Worm (Caenorhabditis elegans) whole organism, early embryonic: ENCODE measurements around the gene W01D2.1.
A peak's percentile ranks its signal among the peaks of the same experiment; 100 is the strongest.

Source experiments
- B0310.2 ChIP-seq: sonication (generic microtip); optimal IDR thresholded peaks from 2 replicates; lab custom pipeline; 2016; ENCODE audit warnings: mild to moderate bottlenecking, missing genetic modification characterization, missing compliant biosample characterization
- F13C5.2 ChIP-seq: sonication (generic microtip); optimal IDR thresholded peaks from 2 replicates; lab custom pipeline; 2017; ENCODE audit warnings: mild to moderate bottlenecking, missing genetic modification characterization, inconsistent platforms, missing compliant biosample characterization
- aly-1 ChIP-seq: sonication (generic microtip); optimal IDR thresholded peaks from 2 replicates; lab custom pipeline; 2016; ENCODE audit warnings: missing genetic modification characterization, missing compliant biosample characterization
- ama-1 ChIP-seq: fragments of 150-350 bp; optimal IDR thresholded peaks from 2 replicates; lab custom pipeline; 2014
- ceh-13 ChIP-seq: fragments of 200-800 bp; sonication (Bioruptor generic); optimal IDR thresholded peaks from 2 replicates; lab custom pipeline; 2018; ENCODE audit warnings: mild to moderate bottlenecking, missing genetic modification characterization, missing compliant biosample characterization
- ceh-36 ChIP-seq: sonication (generic microtip); optimal IDR thresholded peaks from 2 replicates; lab custom pipeline; 2016; ENCODE audit warnings: missing genetic modification characterization, inconsistent platforms, missing compliant biosample characterization
- ets-7 ChIP-seq: sonication (generic microtip); optimal IDR thresholded peaks from 2 replicates; lab custom pipeline; 2016; ENCODE audit warnings: missing genotype, missing genetic modification characterization, missing compliant biosample characterization
- flt-1 ChIP-seq: fragments of 200-800 bp; sonication (Bioruptor generic); IDR thresholded peaks from 2 replicates; pipeline ENCODE4 v1.3.6; 2022; ENCODE audit warnings: missing genetic modification characterization, missing compliant biosample characterization
- hmbx-1 ChIP-seq: sonication (generic microtip); optimal IDR thresholded peaks from 2 replicates; lab custom pipeline; 2016; ENCODE audit warnings: mild to moderate bottlenecking, missing genetic modification characterization, missing compliant biosample characterization
- hmg-4 ChIP-seq: fragments of 200-800 bp; sonication (Bioruptor generic); optimal IDR thresholded peaks from 2 replicates; lab custom pipeline; 2018; ENCODE audit warnings: mild to moderate bottlenecking, missing genetic modification characterization, missing compliant biosample characterization
- hnd-1 ChIP-seq: sonication (generic microtip); optimal IDR thresholded peaks from 2 replicates; lab custom pipeline; 2016; ENCODE audit warnings: missing genetic modification characterization, missing compliant biosample characterization
- pes-1 ChIP-seq: fragments of 200-800 bp; sonication (Bioruptor generic); IDR thresholded peaks from 2 replicates; pipeline ENCODE4 v1.3.6; 2022; ENCODE audit warnings: missing genetic modification reagents, missing genetic modification characterization, missing compliant biosample characterization
- scrt-1 ChIP-seq: fragments of 200-800 bp; sonication (Bioruptor generic); IDR thresholded peaks from 2 replicates; pipeline ENCODE4 v1.3.6; 2022; ENCODE audit warnings: missing genetic modification characterization, missing compliant biosample characterization
- sea-1 ChIP-seq: fragments of 200-800 bp; sonication (Bioruptor generic); conservative IDR thresholded peaks from 2 replicates; pipeline ENCODE4 v1.3.6; 2022; ENCODE audit warnings: missing genetic modification characterization, missing compliant biosample characterization
- tbx-11 ChIP-seq: fragments of 200-800 bp; sonication (Bioruptor generic); IDR thresholded peaks from 2 replicates; pipeline ENCODE4 v1.3.6; 2022; ENCODE audit warnings: missing genetic modification characterization, missing compliant biosample characterization
- tbx-37 ChIP-seq: fragments of 200-800 bp; sonication (Bioruptor generic); conservative IDR thresholded peaks from 2 replicates; pipeline ENCODE4 v1.3.6; 2022; ENCODE audit warnings: missing genetic modification reagents, missing genetic modification characterization, missing compliant biosample characterization
- tra-4 ChIP-seq: sonication (generic microtip); optimal IDR thresholded peaks from 2 replicates; lab custom pipeline; 2017; ENCODE audit warnings: missing genetic modification characterization, missing compliant biosample characterization

Gene W01D2.1

ce11 chrII:14814894-14815568, at the start of gene W01D2.1:
Gene W01D2.1, plus strand, starts transcription at chrII:14815518.
- TF ChIP-seq ets-7 (tag; lab: Kevin White, UChicago) (no peak), B0310.2 (tag; lab: Kevin White, UChicago) (no peak), ama-1 (no peak), tbx-11 (GFP tag; lab: Robert Waterston, UW) (no peak), sea-1 (GFP tag; lab: Robert Waterston, UW) (no peak), hmbx-1 (no peak), flt-1 (GFP tag; lab: Robert Waterston, UW) (no peak), scrt-1 (GFP tag; lab: Robert Waterston, UW) (no peak), F13C5.2 (tag; lab: Kevin White, UChicago) (no peak), hmg-4 (GFP tag; lab: Kevin White, UChicago) (no peak), ceh-13 (GFP tag; lab: Kevin White, UChicago) (no peak), tra-4 (tag; lab: Kevin White, UChicago) (no peak), hnd-1 (tag; lab: Kevin White, UChicago) (no peak), ceh-36 (no peak)

DNA sequence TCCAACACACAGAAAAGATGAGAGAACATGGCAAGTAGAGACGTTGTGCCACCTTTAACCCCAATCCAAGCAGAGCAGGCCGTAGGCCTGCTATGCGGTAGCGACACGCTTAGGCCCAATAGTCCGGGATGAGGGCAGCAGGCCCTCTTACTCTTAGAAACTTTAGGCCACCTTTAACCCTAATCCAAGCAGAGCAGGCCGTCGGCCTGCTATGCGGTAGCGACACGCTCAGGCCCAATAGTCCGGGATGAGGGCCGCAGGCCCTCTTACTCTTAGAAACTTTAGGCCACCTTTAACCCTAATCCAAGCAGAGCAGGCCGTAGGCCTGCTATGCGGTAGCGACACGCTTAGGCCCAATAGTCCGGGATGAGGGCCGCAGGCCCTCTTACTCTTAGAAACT, 49.6 kb upstream of the W01D2.1 start:
- 0 out of 2 replicates have a peak, but pooled peaks have one; percentile 48 for TF ChIP-seq pes-1 (GFP tag; lab: Robert Waterston, UW)

DNA sequence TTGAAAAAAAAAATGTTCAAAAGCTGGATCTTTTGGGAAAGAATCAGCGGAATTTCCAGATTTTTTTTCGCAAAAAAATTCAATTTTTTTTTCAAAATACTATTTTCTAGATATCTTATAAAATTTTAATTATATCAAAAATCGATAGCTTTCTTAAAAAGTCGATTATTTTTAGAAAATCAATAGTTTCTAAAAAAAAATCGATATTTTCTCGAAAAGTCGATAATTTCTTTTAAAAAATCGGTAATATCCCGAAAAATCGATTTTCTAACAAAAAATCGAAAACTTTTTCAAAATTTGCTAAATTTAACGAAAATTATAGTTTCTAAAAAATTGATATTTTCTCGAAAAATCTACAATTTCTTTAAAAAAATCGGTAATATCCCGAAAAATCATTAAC, 46.5 kb upstream of the W01D2.1 start:
- TF ChIP-seq hnd-1 (tag; lab: Kevin White, UChicago) (no peak), ama-1 (no peak), tbx-37 (no peak), sea-1 (GFP tag; lab: Robert Waterston, UW) (no peak), ceh-13 (GFP tag; lab: Kevin White, UChicago) (no peak), aly-1 (tag; lab: Kevin White, UChicago) (no peak), scrt-1 (GFP tag; lab: Robert Waterston, UW) (no peak), tbx-11 (GFP tag; lab: Robert Waterston, UW) (no peak), tra-4 (tag; lab: Kevin White, UChicago) (no peak), flt-1 (GFP tag; lab: Robert Waterston, UW) (no peak), F13C5.2 (tag; lab: Kevin White, UChicago) (no peak), B0310.2 (tag; lab: Kevin White, UChicago) (no peak), ceh-36 (no peak), hmg-4 (GFP tag; lab: Kevin White, UChicago) (no peak), ets-7 (tag; lab: Kevin White, UChicago) (no peak), pes-1 (GFP tag; lab: Robert Waterston, UW) (no peak), hmbx-1 (no peak)

DNA sequence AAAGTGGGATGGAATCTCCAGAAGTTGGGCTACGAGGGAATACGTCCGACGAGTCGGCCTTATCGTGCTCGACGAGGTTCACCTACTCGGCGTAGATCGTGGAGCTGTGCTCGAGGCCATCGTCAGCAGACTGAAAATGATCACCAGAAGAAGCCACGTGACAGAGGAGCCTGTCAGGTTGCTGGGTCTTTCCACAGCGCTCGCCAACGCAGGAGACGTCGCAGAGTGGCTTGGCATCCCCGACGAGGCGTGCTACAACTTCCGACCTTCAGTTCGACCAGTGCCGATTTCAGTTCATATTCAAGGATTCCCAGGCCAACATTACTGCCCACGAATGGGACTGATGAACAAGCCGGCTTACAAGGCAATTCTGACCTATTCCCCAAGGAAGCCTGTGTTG, 44.2 kb upstream of the W01D2.1 start:
- no peak for TF ChIP-seq ceh-36
- no peak for TF ChIP-seq tbx-37

- TF ChIP-seq tra-4 (tag; lab: Kevin White, UChicago) (no peak), ceh-13 (GFP tag; lab: Kevin White, UChicago) (no peak), ets-7 (tag; lab: Kevin White, UChicago) (no peak), hmg-4 (GFP tag; lab: Kevin White, UChicago) (no peak), pes-1 (GFP tag; lab: Robert Waterston, UW) (no peak), aly-1 (tag; lab: Kevin White, UChicago) (no peak), tbx-37 (no peak)
Observed at ce11 chrII:14772113-14772512, 43.2 kb upstream of the W01D2.1 start.

DNA sequence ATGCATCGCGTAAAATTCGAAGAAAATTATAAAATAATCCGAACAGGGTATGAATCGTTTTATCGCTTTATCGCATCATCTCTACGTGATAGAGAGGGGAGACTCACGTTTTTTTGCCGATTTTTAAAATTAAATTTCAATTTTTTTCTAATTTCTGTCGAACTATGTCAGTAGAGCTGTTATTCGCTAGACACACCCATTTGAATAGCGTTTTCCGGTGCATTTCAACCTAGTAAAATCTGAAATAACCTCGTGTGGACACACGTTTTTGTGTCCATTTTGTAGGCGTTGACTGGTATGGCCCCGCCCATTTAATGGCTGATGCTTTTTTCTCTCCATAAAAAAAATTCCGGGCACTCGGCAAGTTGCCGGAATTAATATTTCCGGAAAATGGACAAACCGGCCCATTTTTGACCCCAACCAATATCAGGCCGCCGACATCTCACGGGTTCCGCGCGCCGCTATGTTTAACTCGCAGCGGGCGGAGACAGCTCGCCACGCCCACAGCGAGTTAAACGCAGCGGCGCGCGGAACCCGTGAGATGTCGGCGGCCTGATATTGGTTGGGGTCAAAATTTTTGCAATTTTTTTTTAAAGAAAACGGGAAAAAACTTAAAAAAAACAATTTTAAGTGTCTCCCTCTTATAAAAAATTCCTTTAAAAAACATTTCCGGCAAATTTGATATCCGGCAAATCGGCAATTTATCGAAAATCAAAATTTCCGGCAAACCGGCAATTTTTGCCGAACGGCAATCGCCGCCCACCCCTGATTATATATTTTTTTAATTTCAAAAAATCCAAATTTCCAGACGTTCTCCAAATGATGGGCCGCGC, 42.1 kb upstream of the W01D2.1 start, which contains the start of gene Y54E2A.7:
Y54E2A.7 (minus strand) TSS at position 51 of the 833 bp plus-strand sequence.
- no peak for TF ChIP-seq hmbx-1
- no peak; the same call in 1 of the 2 replicates for TF ChIP-seq pes-1 (GFP tag; lab: Robert Waterston, UW)
- no peak for TF ChIP-seq ceh-13 (GFP tag; lab: Kevin White, UChicago)
- TF ChIP-seq hmg-4 (GFP tag; lab: Kevin White, UChicago) = no peak
- TF ChIP-seq tra-4 (tag; lab: Kevin White, UChicago) = no peak
- no peak for TF ChIP-seq ceh-36
- no peak for TF ChIP-seq hnd-1 (tag; lab: Kevin White, UChicago)
- TF ChIP-seq sea-1 (GFP tag; lab: Robert Waterston, UW) = no peak
- no peak for TF ChIP-seq tbx-37
- TF ChIP-seq ama-1 = no peak
- no peak for TF ChIP-seq aly-1 (tag; lab: Kevin White, UChicago)
- no peak for TF ChIP-seq F13C5.2 (tag; lab: Kevin White, UChicago)
- no peak for TF ChIP-seq scrt-1 (GFP tag; lab: Robert Waterston, UW)
- no peak for TF ChIP-seq flt-1 (GFP tag; lab: Robert Waterston, UW)

- TF ChIP-seq flt-1 (GFP tag; lab: Robert Waterston, UW) (no peak), tbx-11 (GFP tag; lab: Robert Waterston, UW) (no peak), tra-4 (tag; lab: Kevin White, UChicago) (no peak), hmbx-1 (no peak), scrt-1 (GFP tag; lab: Robert Waterston, UW) (no peak)
Observed at ce11 chrII:14778092-14778491, 37.2 kb upstream of the W01D2.1 start, which contains the start of gene Y54E2A.8. Gene Y54E2A.8, plus strand, starts transcription at chrII:14778345.
